Worm (Caenorhabditis elegans): ENCODE measurements around the gene tyr-2.
"Not testable (repeated sequence)": the region's sequence is repeated elsewhere in the genome, so short reads cannot be mapped to it uniquely, and the experiment has no call there.

tyr-2 gene

ce11 chrIII:13724018-13724892, 19.8 kb upstream of the tyr-2 start:
- TF ChIP-seq tab-1 (GFP tag; IDR thresholded peaks at IDR 0.05) (no peak), med-1 (GFP tag; optimal IDR thresholded peaks at IDR 0.05; ENCODE audit: insufficient read depth) (no peak), T22C8.4 (GFP tag; IDR thresholded peaks at IDR 0.05) (no peak), ztf-23 (GFP tag; IDR thresholded peaks at IDR 0.05) (no peak), cog-1 (tag; optimal IDR thresholded peaks at IDR 0.05) (no peak), ztf-29 (GFP tag; IDR thresholded peaks at IDR 0.05) (no peak), ref-1 (GFP tag; conservative IDR thresholded peaks at IDR 0.05) (no peak), klf-2 (GFP tag; conservative IDR thresholded peaks at IDR 0.05) (no peak), flt-1 (GFP tag; IDR thresholded peaks at IDR 0.05) (no peak)

- no peak for TF ChIP-seq med-1 (GFP tag; optimal IDR thresholded peaks at IDR 0.05; ENCODE audit: insufficient read depth)
- no peak for TF ChIP-seq flt-1 (GFP tag; IDR thresholded peaks at IDR 0.05)
- no peak for TF ChIP-seq cog-1 (tag; optimal IDR thresholded peaks at IDR 0.05)
- no peak for TF ChIP-seq tab-1 (GFP tag; IDR thresholded peaks at IDR 0.05)
- no peak for TF ChIP-seq ztf-23 (GFP tag; IDR thresholded peaks at IDR 0.05)
- TF ChIP-seq ref-1 (GFP tag; conservative IDR thresholded peaks at IDR 0.05) = no peak
- no peak for TF ChIP-seq ztf-29 (GFP tag; IDR thresholded peaks at IDR 0.05)
- no peak for TF ChIP-seq klf-2 (GFP tag; conservative IDR thresholded peaks at IDR 0.05)
Measured at ce11 chrIII:13729760-13730159, 14.3 kb upstream of the tyr-2 start.

DNA sequence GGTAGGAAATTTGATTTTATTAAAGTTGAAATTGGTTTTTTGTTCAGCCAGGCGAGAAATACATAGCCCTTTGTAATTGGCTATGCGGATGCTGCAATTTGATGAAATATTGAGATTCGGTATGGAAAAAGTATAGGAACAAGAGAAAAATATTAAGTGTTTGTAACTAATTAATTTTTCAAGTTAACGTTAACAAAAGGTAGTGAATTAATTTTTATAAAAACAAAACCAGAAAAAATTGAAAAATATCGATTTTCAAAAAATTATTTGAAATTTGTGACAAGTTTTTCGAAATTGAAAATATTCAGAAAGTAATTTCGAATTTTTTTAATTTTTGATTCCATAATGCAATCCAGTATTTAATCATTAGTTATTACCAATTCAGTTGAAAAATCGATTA, 12.4 kb upstream of the tyr-2 start, which contains the start of gene W06F12.2:
Gene W06F12.2 (minus strand): TSS at position 101 of the 400 bp plus-strand sequence.
- no peak for TF ChIP-seq ref-1 (GFP tag; conservative IDR thresholded peaks at IDR 0.05)
- TF ChIP-seq T22C8.4 (GFP tag; IDR thresholded peaks at IDR 0.05) = no peak
- no peak for TF ChIP-seq cog-1 (tag; optimal IDR thresholded peaks at IDR 0.05)
- TF ChIP-seq tab-1 (GFP tag; IDR thresholded peaks at IDR 0.05) = no peak
- no peak for TF ChIP-seq flt-1 (GFP tag; IDR thresholded peaks at IDR 0.05)

DNA sequence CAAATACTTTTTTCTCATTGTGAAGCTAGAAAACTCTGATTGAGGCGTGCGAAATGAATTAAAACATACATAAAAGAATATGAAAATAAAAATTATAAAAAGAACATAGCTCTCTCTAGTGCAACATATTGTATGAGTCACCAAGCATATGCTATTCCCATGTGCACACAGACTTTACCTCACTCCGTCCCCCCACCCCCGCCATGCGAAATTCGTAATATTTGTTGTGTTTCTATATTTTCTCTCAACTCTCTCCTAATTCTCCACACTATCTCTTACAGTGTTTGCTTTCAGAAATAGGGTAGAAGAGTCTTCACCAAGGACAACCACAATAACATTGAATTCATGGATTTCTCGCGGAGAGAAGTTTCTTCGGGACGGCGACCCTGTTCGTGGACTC, 11.4 kb upstream of the tyr-2 start:
- TF ChIP-seq flt-1 (GFP tag; IDR thresholded peaks at IDR 0.05) (no peak), med-1 (GFP tag; optimal IDR thresholded peaks at IDR 0.05; ENCODE audit: insufficient read depth) (no peak), klf-2 (GFP tag; conservative IDR thresholded peaks at IDR 0.05) (no peak)

DNA sequence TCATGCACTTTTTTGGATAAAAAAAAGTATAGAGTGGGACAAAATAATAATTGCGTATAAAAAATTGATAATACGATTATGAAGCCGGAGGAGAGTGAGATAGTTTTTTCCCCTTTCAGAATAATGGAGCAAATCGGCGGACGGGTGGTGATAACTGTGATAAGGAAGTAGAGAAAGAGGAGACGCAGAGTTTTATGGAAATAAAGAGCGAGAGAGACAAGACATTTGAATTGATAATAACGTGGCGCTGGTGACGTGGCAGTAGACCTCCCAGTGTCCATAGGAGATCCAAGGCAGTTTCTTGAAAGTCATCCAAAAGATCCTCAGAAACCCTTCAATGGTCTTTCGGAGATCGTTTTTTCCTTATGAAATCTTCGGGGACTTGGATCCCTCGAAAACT, 10.2 kb upstream of the tyr-2 start:
- TF ChIP-seq ref-1 (GFP tag; conservative IDR thresholded peaks at IDR 0.05) (no peak), tab-1 (GFP tag; IDR thresholded peaks at IDR 0.05) (no peak), T22C8.4 (GFP tag; IDR thresholded peaks at IDR 0.05) (no peak)

DNA sequence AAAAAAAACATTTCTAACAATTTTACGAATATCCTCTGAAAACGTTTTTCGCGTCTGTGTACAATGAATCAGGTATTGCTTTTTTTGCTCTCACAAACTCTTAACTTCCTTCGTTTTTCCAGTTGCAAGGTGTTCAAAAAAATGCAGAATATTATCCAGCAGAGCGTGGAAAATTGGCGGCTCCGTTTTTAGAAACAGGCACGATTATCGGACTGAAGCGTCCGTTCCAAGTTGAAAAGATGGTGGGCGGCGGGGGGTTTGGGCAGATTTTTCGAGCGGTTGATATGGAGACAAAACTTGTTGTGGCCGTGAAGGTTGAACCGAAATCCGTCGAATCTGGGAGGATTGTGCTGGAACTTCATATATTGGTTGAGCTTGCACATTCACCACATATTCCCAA, 9.0 kb upstream of the tyr-2 start, which contains the start of gene W06F12.3:
Gene W06F12.3 (plus strand): TSS at position 23 of the 400 bp plus-strand sequence.
- TF ChIP-seq ztf-23 (GFP tag; IDR thresholded peaks at IDR 0.05) (no peak), tab-1 (GFP tag; IDR thresholded peaks at IDR 0.05) (no peak), klf-2 (GFP tag; conservative IDR thresholded peaks at IDR 0.05) (no peak), med-1 (GFP tag; optimal IDR thresholded peaks at IDR 0.05; ENCODE audit: insufficient read depth) (no peak), T22C8.4 (GFP tag; IDR thresholded peaks at IDR 0.05) (no peak), flt-1 (GFP tag; IDR thresholded peaks at IDR 0.05) (no peak), ref-1 (GFP tag; conservative IDR thresholded peaks at IDR 0.05) (no peak), cog-1 (tag; optimal IDR thresholded peaks at IDR 0.05) (no peak), ztf-29 (GFP tag; IDR thresholded peaks at IDR 0.05) (no peak)

ce11 chrIII:13741410-13741809, 2.6 kb upstream of the tyr-2 start:
- no peak for TF ChIP-seq cog-1 (tag; optimal IDR thresholded peaks at IDR 0.05)
- no peak for TF ChIP-seq ztf-29 (GFP tag; IDR thresholded peaks at IDR 0.05)
- no peak for TF ChIP-seq tab-1 (GFP tag; IDR thresholded peaks at IDR 0.05)
- no peak for TF ChIP-seq ref-1 (GFP tag; conservative IDR thresholded peaks at IDR 0.05)
- TF ChIP-seq med-1 (GFP tag; optimal IDR thresholded peaks at IDR 0.05; ENCODE audit: insufficient read depth) = no peak

DNA sequence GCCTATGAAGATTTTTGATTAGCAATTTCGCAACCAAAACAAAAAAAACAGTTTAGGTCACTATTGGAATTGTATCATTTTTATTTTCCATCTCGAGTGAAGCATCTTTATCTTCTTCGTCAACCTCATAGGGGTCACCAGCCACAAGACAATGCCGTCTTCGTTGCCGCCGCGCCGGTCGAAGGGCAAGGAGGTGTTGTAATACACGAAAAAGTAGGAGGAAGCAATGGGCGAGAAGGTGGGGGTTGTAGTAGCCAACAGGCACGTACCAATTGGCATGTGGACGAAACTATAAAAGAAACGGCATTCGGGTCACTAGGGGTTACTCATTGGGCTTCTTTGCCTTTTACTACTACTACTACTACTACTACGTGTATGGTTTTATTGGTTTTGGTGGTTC, 2.0 kb upstream of the tyr-2 start:
- TF ChIP-seq ref-1 (GFP tag; conservative IDR thresholded peaks at IDR 0.05) = no peak
- no peak for TF ChIP-seq flt-1 (GFP tag; IDR thresholded peaks at IDR 0.05)
- TF ChIP-seq tab-1 (GFP tag; IDR thresholded peaks at IDR 0.05) = no peak
- TF ChIP-seq ztf-23 (GFP tag; IDR thresholded peaks at IDR 0.05) = no peak

DNA sequence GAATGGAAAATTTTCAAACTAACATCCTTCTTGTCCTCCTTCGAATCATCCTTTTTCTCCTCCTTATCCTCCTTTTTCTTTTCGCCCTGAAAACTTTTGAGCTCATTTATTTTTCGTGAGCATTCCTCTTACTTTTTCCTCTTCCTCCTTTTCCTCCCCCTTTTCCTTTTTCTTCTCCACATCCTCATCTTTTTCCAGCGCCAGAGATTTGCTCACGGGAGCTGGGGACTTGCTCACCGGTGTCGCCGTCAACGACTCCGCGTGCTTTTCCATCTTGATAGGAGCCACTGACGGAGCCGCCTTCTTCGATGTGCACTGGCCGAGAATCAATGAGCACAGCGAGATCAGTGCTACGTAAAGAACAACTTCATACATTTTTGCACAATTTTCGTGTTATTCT, 4.3 kb downstream of the tyr-2 start, which contains the start of gene K08E3.2:
Gene K08E3.2 (minus strand): TSS at position 375 of the 400 bp plus-strand sequence.
- TF ChIP-seq tab-1 (GFP tag; IDR thresholded peaks at IDR 0.05) (no peak), ztf-23 (GFP tag; IDR thresholded peaks at IDR 0.05) (no peak), T22C8.4 (GFP tag; IDR thresholded peaks at IDR 0.05) (no peak), ztf-29 (GFP tag; IDR thresholded peaks at IDR 0.05) (no peak), klf-2 (GFP tag; conservative IDR thresholded peaks at IDR 0.05) (no peak), cog-1 (tag; optimal IDR thresholded peaks at IDR 0.05) (no peak)

ce11 chrIII:13751144-13751543, 7.1 kb downstream of the tyr-2 start, which contains the start of gene mlc-7:
Gene mlc-7, plus strand, starts transcription at chrIII:13751444.
- TF ChIP-seq tab-1 (GFP tag; IDR thresholded peaks at IDR 0.05); med-1 (GFP tag; optimal IDR thresholded peaks at IDR 0.05; ENCODE audit: insufficient read depth); ztf-23 (GFP tag; IDR thresholded peaks at IDR 0.05): not testable (repeated sequence)

- TF ChIP-seq tab-1 (GFP tag; IDR thresholded peaks at IDR 0.05) = no peak
- no peak for TF ChIP-seq klf-2 (GFP tag; conservative IDR thresholded peaks at IDR 0.05)
- TF ChIP-seq cog-1 (tag; optimal IDR thresholded peaks at IDR 0.05) = no peak
- no peak for TF ChIP-seq ref-1 (GFP tag; conservative IDR thresholded peaks at IDR 0.05)
- TF ChIP-seq med-1 (GFP tag; optimal IDR thresholded peaks at IDR 0.05; ENCODE audit: insufficient read depth) = no peak
- no peak for TF ChIP-seq flt-1 (GFP tag; IDR thresholded peaks at IDR 0.05)
- no peak for TF ChIP-seq T22C8.4 (GFP tag; IDR thresholded peaks at IDR 0.05)
- TF ChIP-seq ztf-29 (GFP tag; IDR thresholded peaks at IDR 0.05) = no peak
- no peak for TF ChIP-seq ztf-23 (GFP tag; IDR thresholded peaks at IDR 0.05)
Measured at ce11 chrIII:13755689-13756088, 11.7 kb downstream of the tyr-2 start, which contains the start of gene toca-2. Gene toca-2, plus strand, starts transcription at chrIII:13755896.

Measured in whole organism, midembryonic.